Worm (Caenorhabditis elegans) whole organism, L2 larva: ENCODE results near the gene ttll-4.

Experiments used
- ZK546.5 ChIP-seq: sonication (generic microtip); optimal IDR thresholded peaks from 2 replicates; lab custom pipeline; 2017; ENCODE audit warnings: missing biosample characterization, missing genetic modification characterization
- aly-2 ChIP-seq: fragments of 150-350 bp; optimal IDR thresholded peaks from 2 replicates; lab custom pipeline; 2014; ENCODE audit warnings: missing biosample characterization, missing genetic modification characterization
- blmp-1 ChIP-seq: sonication (generic microtip); optimal IDR thresholded peaks from 2 replicates; lab custom pipeline; 2017; ENCODE audit warnings: missing genetic modification characterization, mild to moderate bottlenecking, missing compliant biosample characterization, antibody characterized with exemption, moderate library complexity; ENCODE audit not compliant: insufficient read depth
- egl-27 ChIP-seq: sonication (generic microtip); optimal IDR thresholded peaks from 3 replicates; lab custom pipeline; 2017; ENCODE audit warnings: missing biosample characterization, missing genetic modification reagents, missing genetic modification characterization
- mdl-1 ChIP-seq, 2 experiments: fragments of 150-350 bp in 1 of 2; sonication (generic microtip) in 1 of 2; optimal IDR thresholded peaks; 2 replicates each; lab custom pipeline; 2017; ENCODE audit warnings: missing biosample characterization in 2 of 2, missing genetic modification characterization in 2 of 2
- nhr-11 ChIP-seq: fragments of 150-350 bp; optimal IDR thresholded peaks from 2 replicates; lab custom pipeline; 2014; ENCODE audit warnings: missing biosample characterization, missing genetic modification characterization
- nhr-21 ChIP-seq: fragments of 150-350 bp; optimal IDR thresholded peaks from 2 replicates; lab custom pipeline; 2014; ENCODE audit warnings: missing biosample characterization, missing genetic modification characterization
- peb-1 ChIP-seq: fragments of 150-350 bp; optimal IDR thresholded peaks from 2 replicates; lab custom pipeline; 2014; ENCODE audit warnings: missing biosample characterization, missing genetic modification characterization
- snpc-4 ChIP-seq: fragments of 150-350 bp; optimal IDR thresholded peaks from 2 replicates; lab custom pipeline; 2014; ENCODE audit warnings: missing biosample characterization, missing genetic modification characterization
- unc-62 ChIP-seq: fragments of 150-350 bp; optimal IDR thresholded peaks from 2 replicates; lab custom pipeline; 2014; ENCODE audit warnings: missing biosample characterization, missing genetic modification reagents, missing genetic modification characterization
- ztf-11 ChIP-seq: sonication (generic microtip); optimal IDR thresholded peaks from 2 replicates; lab custom pipeline; 2017; ENCODE audit warnings: missing biosample characterization, missing genetic modification characterization

DNA sequence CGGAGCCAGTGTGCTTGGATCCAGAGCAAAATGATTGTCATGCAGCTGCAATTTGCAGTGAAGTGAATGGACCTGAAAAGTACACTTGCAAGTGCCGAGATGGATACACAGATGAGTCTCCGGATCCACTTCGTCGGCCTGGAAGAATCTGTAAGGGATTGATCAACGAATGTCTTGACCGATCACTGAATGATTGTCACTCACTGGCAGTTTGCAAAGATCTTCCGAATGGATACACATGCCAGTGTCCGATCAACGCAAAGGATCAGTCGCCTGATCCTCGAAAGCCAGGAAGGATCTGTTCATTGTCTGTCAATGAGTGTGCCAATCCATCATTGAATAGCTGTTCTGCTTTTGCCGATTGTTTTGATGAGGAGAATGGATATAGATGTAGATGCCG is 55.5 kb downstream of the ttll-4 start:
- TF ChIP-seq nhr-11 (tag; lab: Kevin White, UChicago) = no peak
- no peak for TF ChIP-seq mdl-1 (tag; optimal IDR thresholded peaks at IDR 0.05; lab: Kevin White, UChicago)
- TF ChIP-seq nhr-21 = no peak
- TF ChIP-seq unc-62 (GFP tag; lab: Kevin White, UChicago) = no peak
- no peak for TF ChIP-seq blmp-1 (tag; lab: Kevin White, UChicago)
- no peak for TF ChIP-seq ZK546.5 (tag; lab: Kevin White, UChicago)
- no peak for TF ChIP-seq ztf-11 (tag; lab: Kevin White, UChicago)
- no peak for TF ChIP-seq egl-27
- TF ChIP-seq snpc-4 (tag; lab: Kevin White, UChicago) = no peak
- no peak for TF ChIP-seq aly-2 (tag; lab: Kevin White, UChicago)
- TF ChIP-seq peb-1 (tag; lab: Kevin White, UChicago) = no peak
